Worm (Caenorhabditis elegans) whole organism, L4 larva: Measurements from ENCODE around the gene damt-1.

Source experiments
- F10B5.3 ChIP-seq: sonication (generic microtip); optimal IDR thresholded peaks from 2 replicates; lab custom pipeline; 2016; ENCODE audit warnings: mild to moderate bottlenecking, missing genetic modification characterization, missing compliant biosample characterization
- dve-1 ChIP-seq: sonication (generic microtip); optimal IDR thresholded peaks from 2 replicates; lab custom pipeline; 2017; ENCODE audit warnings: antibody characterized with exemption, mild to moderate bottlenecking, missing genetic modification characterization, missing compliant biosample characterization; ENCODE audit not compliant: insufficient read depth
- fkh-10 ChIP-seq: fragments of 150-350 bp; optimal IDR thresholded peaks from 2 replicates; lab custom pipeline; 2014; ENCODE audit warnings: missing biosample characterization, missing genetic modification reagents, missing genetic modification characterization
- hlh-11 ChIP-seq: fragments of 200-800 bp; sonication (Bioruptor generic); optimal IDR thresholded peaks from 2 replicates; lab custom pipeline; 2018; ENCODE audit warnings: mild to moderate bottlenecking, missing genetic modification characterization, missing compliant biosample characterization
- jun-1 ChIP-seq: fragments of 150-350 bp; optimal IDR thresholded peaks from 2 replicates; lab custom pipeline; 2014; ENCODE audit warnings: missing biosample characterization, missing genetic modification reagents, missing genetic modification characterization
- nhr-102 ChIP-seq: sonication (generic microtip); optimal IDR thresholded peaks from 2 replicates; lab custom pipeline; 2016; ENCODE audit warnings: mild to moderate bottlenecking, missing genetic modification characterization, moderate library complexity, missing compliant biosample characterization
- nhr-41 ChIP-seq: fragments of 200-800 bp; sonication (Bioruptor generic); IDR thresholded peaks from 2 replicates; pipeline ENCODE4 v1.3.6; 2022; ENCODE audit warnings: missing genetic modification reagents, missing genetic modification characterization, missing compliant biosample characterization

DNA sequence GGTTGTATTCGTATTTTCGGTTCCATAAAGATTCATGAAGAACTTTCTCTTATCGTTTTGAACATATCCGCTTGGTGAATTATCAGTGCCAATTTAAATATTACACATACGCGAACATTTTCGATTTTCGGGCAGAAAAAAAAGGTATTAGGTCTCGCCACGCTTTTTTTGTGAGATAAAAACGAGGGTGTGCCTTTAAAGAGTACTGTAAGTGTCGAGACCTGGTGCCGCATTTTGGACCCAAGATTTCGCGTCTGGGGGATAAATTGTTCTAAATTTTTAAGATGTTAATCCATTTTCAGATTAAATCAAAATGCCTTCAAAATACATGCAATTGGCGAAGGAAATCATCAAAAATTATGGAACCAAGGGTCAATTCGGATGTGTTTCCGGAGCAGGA is 26.1 kb upstream of the damt-1 start, which contains the start of gene C25H3.3:
- TF ChIP-seq fkh-10 (GFP tag; lab: Kevin White, UChicago) (no peak), F10B5.3 (no peak), dve-1 (no peak), nhr-102 (tag; lab: Kevin White, UChicago) (no peak), hlh-11 (tag; lab: Kevin White, UChicago) (no peak), jun-1 (no peak), nhr-41 (no peak)
